Worm (Caenorhabditis elegans): ENCODE results near the gene sym-4.

The sym-4 gene

DNA sequence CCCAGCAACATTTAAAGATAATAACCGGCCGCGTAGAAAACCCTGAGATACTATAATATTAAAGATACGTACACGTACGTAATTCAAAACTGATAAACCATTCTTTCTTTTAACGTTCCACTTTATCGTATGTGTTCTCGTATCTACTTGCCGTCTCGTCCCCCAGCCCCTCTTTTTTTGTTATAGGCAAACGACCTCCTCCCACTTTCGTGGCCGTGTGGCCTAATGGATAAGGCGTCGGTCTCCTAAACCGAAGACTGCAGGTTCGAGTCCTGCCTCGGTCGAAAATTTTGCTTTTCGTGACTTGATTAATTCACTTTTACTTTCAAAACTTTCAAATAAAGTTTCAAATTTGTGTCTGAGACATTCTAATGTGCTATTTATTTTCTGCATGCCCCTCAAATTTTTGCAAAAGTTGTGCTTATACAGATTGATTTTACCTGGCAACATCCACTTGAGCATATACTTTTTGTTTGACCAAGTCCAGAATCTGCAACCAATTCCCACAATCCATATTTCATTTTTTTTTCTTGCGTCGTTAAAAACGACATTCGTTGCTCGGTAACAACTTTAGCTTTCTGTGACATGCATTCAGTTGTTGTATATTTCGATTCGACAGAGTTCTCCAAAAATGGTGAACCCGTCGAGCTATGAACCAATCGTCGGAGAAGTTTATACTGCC is 53.8 kb downstream of the sym-4 start, which contains the start of gene F28H6.7 (continued):
- TF ChIP-seq nhr-77 (tag; optimal IDR thresholded peaks at IDR 0.05) (peak; percentile 33), unc-130 (GFP tag; optimal IDR thresholded peaks at IDR 0.05) (peak; percentile 16), arid-1 (GFP tag; conservative IDR thresholded peaks at IDR 0.05) (peak; percentile 68), jun-1 (tag; optimal IDR thresholded peaks at IDR 0.05) (no peak), lin-29 (GFP tag; IDR thresholded peaks at IDR 0.05) (no peak), R02D3.7 (tag; optimal IDR thresholded peaks at IDR 0.05) (no peak), mdt-29 (GFP tag; IDR thresholded peaks at IDR 0.05) (no peak), zag-1 (tag; optimal IDR thresholded peaks at IDR 0.05) (no peak), F49E8.2 (tag; optimal IDR thresholded peaks at IDR 0.05; ENCODE audit: borderline replicate concordance) (no peak), nhr-48 (tag; optimal IDR thresholded peaks at IDR 0.05) (no peak), lin-13 (GFP tag; optimal IDR thresholded peaks at IDR 0.05) (peak; percentile 26), mes-2 (tag; optimal IDR thresholded peaks at IDR 0.05; ENCODE audit: poor library complexity, severe bottlenecking) (no peak), snpc-4 (tag; optimal IDR thresholded peaks at IDR 0.05) (no peak), T20F7.1 (GFP tag; optimal IDR thresholded peaks at IDR 0.05) (peak; percentile 18), ztf-7 (tag; optimal IDR thresholded peaks at IDR 0.05) (peak; percentile 17), nhr-237 (tag; optimal IDR thresholded peaks at IDR 0.05) (no peak), ctbp-1 (GFP tag; IDR thresholded peaks at IDR 0.05) (no peak; the same call in none of the 2 replicates), aly-2 (tag; optimal IDR thresholded peaks at IDR 0.05) (no peak), mxl-3 (GFP tag; optimal IDR thresholded peaks at IDR 0.05) (no peak), daf-12 (tag; optimal IDR thresholded peaks at IDR 0.05) (no peak), tag-97 (GFP tag; IDR thresholded peaks at IDR 0.05) (no peak), nhr-25 (tag; optimal IDR thresholded peaks at IDR 0.05; ENCODE audit: borderline replicate concordance, insufficient read depth) (no peak), Y48G9A.11 (GFP tag; IDR thresholded peaks at IDR 0.05) (no peak), nhr-41 (GFP tag; IDR thresholded peaks at IDR 0.05) (0 out of 2 replicates have a peak, but pooled peaks have one; percentile 64), mdl-1 (tag; optimal IDR thresholded peaks at IDR 0.05) (no peak), F26F4.8 (GFP tag; conservative IDR thresholded peaks at IDR 0.05) (0 out of 2 replicates have a peak, but pooled peaks have one; percentile 55), Y105C5A.15 (GFP tag; IDR thresholded peaks at IDR 0.05) (peak; percentile 70; the same call in 1 of the 2 replicates), ZK546.5 (tag; optimal IDR thresholded peaks at IDR 0.05) (no peak), attf-4 (tag; optimal IDR thresholded peaks at IDR 0.05) (no peak), ceh-82 (tag; optimal IDR thresholded peaks at IDR 0.05) (no peak), nhr-28 (tag; optimal IDR thresholded peaks at IDR 0.05) (peak; percentile 17), ceh-62 (tag; optimal IDR thresholded peaks at IDR 0.05) (no peak), dmd-8 (GFP tag; IDR thresholded peaks at IDR 0.05) (peak; percentile 79), pqm-1 (tag; optimal IDR thresholded peaks at IDR 0.05) (no peak), F10B5.3 (tag; optimal IDR thresholded peaks at IDR 0.05) (no peak), zfp-3 (GFP tag; conservative IDR thresholded peaks at IDR 0.05) (0 out of 2 replicates have a peak, but pooled peaks have one; percentile 25), lin-15B (tag; optimal IDR thresholded peaks at IDR 0.05) (no peak), nhr-76 (tag; optimal IDR thresholded peaks at IDR 0.05) (no peak), Y5F2A.4 (GFP tag; optimal IDR thresholded peaks at IDR 0.05) (peak; percentile 52), ceh-20 (GFP tag; IDR thresholded peaks at IDR 0.05) (peak; percentile 63; the same call in 1 of the 2 replicates), T26A8.4 (GFP tag; IDR thresholded peaks at IDR 0.05) (no peak), egl-27 (tag; optimal IDR thresholded peaks at IDR 0.05) (no peak), hmg-1.1 (GFP tag; IDR thresholded peaks at IDR 0.05) (peak; percentile 82), daf-19 (GFP tag; conservative IDR thresholded peaks at IDR 0.05) (no peak), rbr-2 (tag; optimal IDR thresholded peaks at IDR 0.05) (peak; percentile 61), ces-1 (GFP tag; optimal IDR thresholded peaks at IDR 0.05) (no peak), lir-3 (tag; optimal IDR thresholded peaks at IDR 0.05) (no peak), set-16 (GFP tag; IDR thresholded peaks at IDR 0.05) (no peak; the same call in 1 of the 2 replicates), nhr-11 (tag; optimal IDR thresholded peaks at IDR 0.05) (no peak), nhr-111 (GFP tag; optimal IDR thresholded peaks at IDR 0.05) (peak; percentile 8), egl-43 (GFP tag; IDR thresholded peaks at IDR 0.05) (peak; percentile 92)

All from whole organism, L4 larva.